Worm (Caenorhabditis elegans) whole organism, L4/young adult: ENCODE results near the gene W10G11.19.

Source experiments
- dao-5 ChIP-seq: sonication (generic microtip); optimal IDR thresholded peaks from 2 replicates; lab custom pipeline; 2016; ENCODE audit warnings: missing genotype, missing genetic modification characterization, moderate library complexity, missing compliant biosample characterization
- him-1 ChIP-seq: sonication (generic microtip); optimal IDR thresholded peaks from 2 replicates; lab custom pipeline; 2016; ENCODE audit warnings: missing genotype, missing genetic modification reagents, missing genetic modification characterization, missing compliant biosample characterization

DNA sequence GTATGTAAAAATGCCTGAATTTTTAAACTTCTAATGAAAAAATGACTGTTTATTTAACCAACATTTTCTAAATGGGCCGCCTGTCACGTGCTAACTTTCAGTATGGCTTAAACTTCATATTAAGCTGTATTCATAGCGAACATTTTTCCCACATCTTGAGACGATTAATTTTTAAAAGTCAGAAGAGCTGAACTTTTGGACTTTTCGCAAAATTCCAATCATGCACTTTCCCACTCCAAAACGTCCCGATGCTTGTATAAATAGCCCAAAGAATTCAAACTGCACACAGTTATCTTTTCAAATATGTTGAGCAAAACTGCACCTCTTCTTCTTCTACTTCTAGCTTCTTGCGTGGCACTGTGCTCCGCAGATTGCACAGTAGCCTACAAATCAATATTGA, 26.3 kb downstream of the W10G11.19 start, which contains the start of gene clec-132:
- TF ChIP-seq dao-5 (no peak), him-1 (tag; lab: Kevin White, UChicago) (no peak)
